Fruit fly (Drosophila melanogaster): ENCODE results near the gene Bmcp.

The Bmcp gene

dm6 chr3L:11707978-11708632, 12.6 kb upstream of the Bmcp start, which contains the start of gene CG11658 (continued):
- peak; percentile 37 for TF ChIP-seq vri (GFP tag; optimal IDR thresholded peaks at IDR 0.05)
- TF ChIP-seq CG32006 (GFP tag; optimal IDR thresholded peaks at IDR 0.05) = no peak
- TF ChIP-seq net (GFP tag; optimal IDR thresholded peaks at IDR 0.05) = no peak
- peak; percentile 29 for TF ChIP-seq CG6808 (GFP tag; optimal IDR thresholded peaks at IDR 0.05)
- TF ChIP-seq CG31627 (GFP tag; optimal IDR thresholded peaks at IDR 0.05) = no peak
- no peak for TF ChIP-seq CG11902 (GFP tag; optimal IDR thresholded peaks at IDR 0.05)
- TF ChIP-seq Gug (GFP tag; IDR thresholded peaks at IDR 0.05) = no peak
- TF ChIP-seq CG1621 (tag; optimal IDR thresholded peaks at IDR 0.05) = no peak
- peak; percentile 11 for TF ChIP-seq dsx (GFP tag; optimal IDR thresholded peaks at IDR 0.05; ENCODE audit: poor library complexity, severe bottlenecking)
- TF ChIP-seq CG7368 (GFP tag; optimal IDR thresholded peaks at IDR 0.05) = no peak
- no peak for TF ChIP-seq dac (GFP tag; optimal IDR thresholded peaks at IDR 0.05)
- peak; percentile 60 for TF ChIP-seq CG15336 (GFP tag; IDR thresholded peaks at IDR 0.05)
- no peak for TF ChIP-seq cyc (GFP tag; optimal IDR thresholded peaks at IDR 0.05)
- TF ChIP-seq svp (GFP tag) = no peak
- TF ChIP-seq CG4318 (GFP tag; optimal IDR thresholded peaks at IDR 0.05) = no peak
- peak; percentile 48; the same call in 2 of the 3 replicates for TF ChIP-seq CG8119 (GFP tag; IDR thresholded peaks at IDR 0.05)
- no peak for TF ChIP-seq Eip93F (GFP tag; optimal IDR thresholded peaks at IDR 0.05)
- TF ChIP-seq Sox15 (GFP tag; optimal IDR thresholded peaks at IDR 0.05) = no peak
- no peak for TF ChIP-seq CG3919 (GFP tag; optimal IDR thresholded peaks at IDR 0.05)
- no peak for TF ChIP-seq Hr39 (GFP tag; optimal IDR thresholded peaks at IDR 0.05)

dm6 chr3L:11708633-11709116, 12.1 kb upstream of the Bmcp start, which contains the start of the genes Ccdc56 and mtTFB1:
Gene Ccdc56, plus strand, starts transcription at chr3L:11708979.
Gene mtTFB1, plus strand, starts transcription at chr3L:11708979.
- TF ChIP-seq CG8319 (GFP tag; optimal IDR thresholded peaks at IDR 0.05) = no peak
- TF ChIP-seq CG6854 (GFP tag; optimal IDR thresholded peaks at IDR 0.05) = no peak
- no peak for TF ChIP-seq Sox102F (GFP tag; optimal IDR thresholded peaks at IDR 0.05)
- TF ChIP-seq CG34406 (GFP tag; optimal IDR thresholded peaks at IDR 0.05) = no peak
- no peak for TF ChIP-seq CG7368 (GFP tag; optimal IDR thresholded peaks at IDR 0.05)
- TF ChIP-seq Lpt (GFP tag; optimal IDR thresholded peaks at IDR 0.05) = no peak
- peak; percentile 21 for TF ChIP-seq Eip78C (GFP tag)
- TF ChIP-seq Ets21C (GFP tag; optimal IDR thresholded peaks at IDR 0.05) = no peak
- TF ChIP-seq Gug (GFP tag; IDR thresholded peaks at IDR 0.05) = no peak
- TF ChIP-seq cyc (GFP tag; optimal IDR thresholded peaks at IDR 0.05) = peak; percentile 4
- no peak for TF ChIP-seq topi (GFP tag; optimal IDR thresholded peaks at IDR 0.05)
- no peak for TF ChIP-seq salr (GFP tag; optimal IDR thresholded peaks at IDR 0.05)
- TF ChIP-seq CG31627 (GFP tag; optimal IDR thresholded peaks at IDR 0.05) = peak; percentile 19
- no peak for TF ChIP-seq dsx (GFP tag; optimal IDR thresholded peaks at IDR 0.05; ENCODE audit: poor library complexity, severe bottlenecking)
- peak; percentile 75 for TF ChIP-seq vri (GFP tag; optimal IDR thresholded peaks at IDR 0.05)
- no peak for TF ChIP-seq OdsH (GFP tag; optimal IDR thresholded peaks at IDR 0.05)
- no peak for TF ChIP-seq esn (GFP tag; optimal IDR thresholded peaks at IDR 0.05)
- TF ChIP-seq CG6163 (GFP tag; IDR thresholded peaks at IDR 0.05) = no peak
- TF ChIP-seq fd85E (GFP tag; optimal IDR thresholded peaks at IDR 0.05) = no peak
- TF ChIP-seq eg (GFP tag; IDR thresholded peaks at IDR 0.05) = no peak
- TF ChIP-seq CG32006 (GFP tag; optimal IDR thresholded peaks at IDR 0.05) = no peak

- no peak for TF ChIP-seq CG16779 (tag; optimal IDR thresholded peaks at IDR 0.05)
- peak; percentile 80 for TF ChIP-seq fkh (GFP tag; optimal IDR thresholded peaks at IDR 0.05)
- peak; percentile 1 for TF ChIP-seq cyc (GFP tag; optimal IDR thresholded peaks at IDR 0.05)
- no peak for TF ChIP-seq Sox15 (GFP tag; optimal IDR thresholded peaks at IDR 0.05)
These were observed 9.6 kb upstream of the Bmcp start, which contains the start of gene crim for dm6 chr3L:11711059-11711628. Gene crim, minus strand, starts transcription at chr3L:11711386.
